Fruit fly (Drosophila melanogaster) whole organism, larva: ENCODE data around the gene CG12116.

Experiments
- noc ChIP-seq: fragments of 200-800 bp; sonication (Bioruptor generic); optimal IDR thresholded peaks from 3 replicates; lab custom pipeline; 2019; ENCODE audit warnings: missing biosample characterization, mild to moderate bottlenecking, missing genetic modification characterization, moderate library complexity

Gene CG12116

DNA sequence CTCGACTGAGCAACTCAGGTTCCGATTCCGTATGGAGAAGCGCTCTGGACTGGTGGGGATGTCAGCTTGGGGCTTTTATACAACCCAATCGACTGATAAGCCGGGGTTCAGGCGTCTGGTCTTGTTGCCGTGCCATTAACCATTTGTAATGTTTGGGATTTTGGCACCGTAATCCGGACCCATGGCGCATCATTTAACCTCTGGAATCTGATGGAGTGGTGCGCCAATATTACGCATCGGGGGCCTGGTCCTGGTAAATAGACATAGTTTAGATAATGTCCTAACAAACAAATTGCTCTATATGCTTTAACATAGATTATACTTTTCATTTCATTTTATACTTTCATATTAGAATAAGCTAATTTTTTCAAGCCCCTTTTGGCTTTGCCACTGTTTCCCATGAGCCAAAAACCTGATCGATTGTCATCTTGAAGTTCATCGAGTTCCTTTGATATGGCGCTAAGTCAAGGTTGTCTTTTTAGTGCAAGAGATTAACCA, at the start of gene CG12116:
TSS of gene CG12116 (minus strand) at position 51 of the 498 bp plus-strand sequence.
- peak; percentile 40 for TF ChIP-seq noc (tag; lab: Kevin White, UChicago)

DNA sequence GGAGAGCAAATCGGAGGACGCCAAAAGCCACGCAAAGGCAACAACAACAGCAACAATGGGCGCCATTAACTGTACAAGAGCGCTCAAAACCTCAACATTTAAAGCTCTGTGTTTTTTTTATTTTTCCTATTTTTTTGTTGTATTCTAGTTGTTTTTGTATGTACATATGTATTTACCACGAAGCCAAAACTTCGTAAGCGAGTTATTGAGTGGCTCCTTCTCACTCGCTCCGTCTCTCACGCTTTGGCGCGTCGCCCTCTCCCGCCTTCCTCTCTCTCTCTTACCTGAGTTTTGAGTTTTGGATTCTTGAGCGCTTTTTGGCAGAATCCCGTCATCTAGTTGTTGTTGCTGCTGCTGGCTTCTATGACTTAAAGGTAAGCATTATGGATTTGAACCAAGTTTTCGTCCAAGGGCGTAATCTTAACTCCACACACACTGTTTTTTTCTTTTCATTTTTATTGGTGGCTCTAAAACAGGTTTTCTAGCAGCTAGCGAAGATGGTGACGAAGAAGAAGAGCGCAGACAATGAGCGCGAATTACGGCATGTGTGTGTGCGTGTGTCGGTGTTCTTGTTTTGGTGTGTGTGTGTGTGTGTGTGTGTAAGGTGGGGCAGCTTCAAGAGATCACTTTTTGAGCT, 49.3 kb upstream of the CG12116 start:
- TF ChIP-seq noc (tag; lab: Kevin White, UChicago) = no peak

- peak; percentile 12 for TF ChIP-seq noc (tag; lab: Kevin White, UChicago)
Observed at dm6 chrX:8517121-8518024, 48.6 kb upstream of the CG12116 start, which contains the start of gene Nrg. Gene Nrg, plus strand, starts transcription at chrX:8517373.

DNA sequence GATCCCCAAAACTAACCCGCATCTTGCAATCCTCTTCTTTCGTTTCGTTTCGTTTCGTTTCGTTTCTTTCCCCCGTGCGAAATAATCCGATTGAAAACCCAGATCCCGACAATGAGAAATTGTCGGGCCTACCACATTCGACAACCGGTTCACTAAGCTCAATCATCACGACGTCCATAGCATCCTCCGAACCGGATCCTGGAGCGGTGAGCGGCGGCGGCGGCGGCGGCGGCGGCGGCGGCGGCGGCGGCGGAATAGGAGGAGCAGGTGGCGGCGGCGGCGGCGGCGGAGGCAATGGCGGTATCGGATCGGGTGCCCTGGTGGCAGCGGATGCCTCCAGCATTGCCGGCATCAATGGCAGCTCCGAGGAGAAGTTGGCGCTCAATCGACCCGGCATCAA, 43.4 kb upstream of the CG12116 start:
- no peak for TF ChIP-seq noc (tag; lab: Kevin White, UChicago)

DNA sequence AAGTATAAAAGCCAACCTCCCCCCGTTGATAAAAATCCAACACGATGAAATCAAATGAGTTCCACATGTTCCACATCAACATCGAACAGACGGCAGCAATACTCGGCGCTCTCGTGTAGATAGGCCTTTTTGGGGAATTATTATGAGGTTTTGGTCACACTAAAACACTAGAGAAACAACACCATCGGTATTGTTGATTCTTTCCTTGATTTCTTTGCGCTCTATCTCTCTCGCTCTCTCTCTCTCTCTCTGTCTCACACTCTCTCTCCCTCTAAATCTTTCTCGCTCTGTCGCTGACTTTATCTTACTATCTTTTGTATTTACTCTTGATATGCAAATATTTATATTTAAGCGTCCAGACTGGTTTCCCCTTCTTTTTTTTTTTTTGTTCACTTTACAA, 41.9 kb upstream of the CG12116 start:
- no peak for TF ChIP-seq noc (tag; lab: Kevin White, UChicago)

- no peak for TF ChIP-seq noc (tag; lab: Kevin White, UChicago)
Observed at dm6 chrX:8505023-8505604, 36.3 kb upstream of the CG12116 start.

DNA sequence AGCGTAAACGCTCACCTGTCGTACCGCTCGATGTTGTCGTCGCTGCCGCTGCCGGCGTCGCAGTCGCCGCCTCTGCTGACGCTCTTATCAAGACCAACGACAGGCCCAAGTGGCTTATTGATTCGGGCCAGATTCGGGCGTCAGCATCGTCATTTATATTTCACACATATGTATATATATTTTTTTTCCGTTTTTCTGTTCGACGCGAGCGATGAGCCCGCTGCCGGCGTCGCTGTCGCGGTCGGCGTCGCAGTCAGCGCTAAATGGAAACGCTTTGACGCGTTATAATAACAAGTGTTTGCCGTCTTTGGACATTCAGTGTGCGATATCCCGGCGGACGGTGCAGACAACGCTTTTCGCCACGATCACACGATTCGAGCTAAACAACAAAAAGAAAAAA, 33.2 kb upstream of the CG12116 start:
- no peak for TF ChIP-seq noc (tag; lab: Kevin White, UChicago)

DNA sequence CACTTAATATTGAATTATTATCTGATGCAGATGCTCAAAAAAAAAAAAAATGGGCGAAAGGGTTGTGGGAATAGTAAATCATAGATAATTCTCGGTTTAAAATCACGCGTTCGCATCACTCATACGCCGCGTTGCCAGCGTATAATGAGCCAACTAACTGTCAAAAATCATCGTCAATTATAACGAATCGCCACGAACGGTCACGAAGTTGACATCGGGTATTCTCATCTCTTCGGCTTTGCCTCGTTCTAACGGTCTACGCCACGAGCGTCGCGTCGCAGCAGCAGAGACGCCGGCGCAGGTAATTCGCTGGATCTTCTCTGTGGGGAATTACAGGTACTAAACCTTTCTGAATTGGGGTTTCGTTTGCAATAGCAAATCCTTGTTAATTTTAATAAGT, 32.6 kb upstream of the CG12116 start:
- TF ChIP-seq noc (tag; lab: Kevin White, UChicago) = no peak

- no peak for TF ChIP-seq noc (tag; lab: Kevin White, UChicago)
Observed at dm6 chrX:8499151-8499550, 30.3 kb upstream of the CG12116 start.

- no peak for TF ChIP-seq noc (tag; lab: Kevin White, UChicago)
Observed at dm6 chrX:8497604-8498232, 28.9 kb upstream of the CG12116 start.

- TF ChIP-seq noc (tag; lab: Kevin White, UChicago) = no peak
Observed at dm6 chrX:8496362-8496761, 27.6 kb upstream of the CG12116 start.

dm6 chrX:8493473-8493872, 24.7 kb upstream of the CG12116 start:
- no peak for TF ChIP-seq noc (tag; lab: Kevin White, UChicago)

- no peak for TF ChIP-seq noc (tag; lab: Kevin White, UChicago)
Observed at dm6 chrX:8492849-8493248, 24.0 kb upstream of the CG12116 start.

DNA sequence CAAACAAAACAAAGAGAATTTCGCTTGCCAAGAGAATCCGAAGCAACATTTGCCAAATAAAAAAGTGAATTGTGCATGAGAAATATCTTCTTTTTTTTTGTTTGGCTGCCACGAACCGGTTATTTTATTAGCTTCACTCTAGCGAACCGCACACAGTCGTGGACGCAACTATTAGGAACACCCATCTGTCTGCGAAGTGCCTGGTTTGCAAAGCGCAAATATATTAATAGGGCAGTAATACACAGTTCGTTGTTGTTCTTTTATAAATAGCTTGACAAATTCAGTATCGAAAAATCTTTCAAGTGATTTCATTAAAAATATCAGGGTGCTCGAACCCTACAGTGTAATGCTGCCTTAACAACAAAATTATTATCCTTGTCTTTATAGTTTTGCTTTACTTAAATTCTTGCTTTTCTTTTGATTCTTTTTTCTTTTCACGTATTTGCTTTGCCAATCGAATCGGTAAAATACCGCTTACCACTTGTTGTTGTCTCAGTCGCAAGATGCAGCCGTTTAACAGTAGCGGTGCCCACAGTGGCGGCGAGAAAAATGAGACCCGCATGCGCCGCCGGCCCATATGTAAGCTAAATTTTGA, 22.7 kb upstream of the CG12116 start:
- TF ChIP-seq noc (tag; lab: Kevin White, UChicago) = no peak

DNA sequence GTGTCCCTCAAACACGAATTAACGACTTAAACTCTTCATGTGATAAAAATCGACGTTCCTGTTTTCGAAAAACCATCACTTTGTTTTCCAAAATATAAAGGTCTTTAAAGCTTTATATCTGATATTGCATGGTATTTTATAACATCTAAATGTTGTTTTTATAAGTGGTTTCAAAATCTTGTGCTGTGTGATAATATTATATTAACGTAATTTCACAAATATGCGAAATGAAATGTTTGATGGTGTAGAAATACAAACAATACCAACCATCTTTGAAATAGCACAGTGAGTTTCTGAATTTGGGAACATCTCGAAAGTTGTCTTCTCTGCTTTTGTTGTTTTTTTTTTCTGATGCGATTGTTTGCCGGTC, 22.1 kb upstream of the CG12116 start:
- TF ChIP-seq noc (tag; lab: Kevin White, UChicago) = peak; percentile 25
